Fruit fly (Drosophila melanogaster): ENCODE results near the gene Pex2.

DNA sequence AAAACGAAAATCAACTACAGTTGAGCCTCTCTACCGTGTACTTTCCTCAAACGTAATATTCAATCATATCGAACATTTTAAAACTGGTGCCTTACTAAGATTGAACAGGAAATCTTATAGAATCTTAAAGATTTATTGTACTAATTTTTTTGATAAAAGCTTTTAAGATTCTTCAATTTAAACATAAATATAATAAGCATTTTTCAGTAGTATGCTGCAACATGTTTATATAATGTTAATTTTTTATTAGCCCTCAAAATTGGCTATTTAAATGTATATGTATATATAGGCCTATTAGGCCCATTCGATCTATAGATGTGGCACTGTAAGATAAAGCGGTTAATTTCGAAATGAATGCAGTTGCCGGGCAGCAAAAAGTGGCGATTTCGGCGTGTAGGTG, 32.7 kb downstream of the Pex2 start:
- TF ChIP-seq CG8159 (tag; optimal IDR thresholded peaks at IDR 0.05) (no peak), EcR (GFP tag; optimal IDR thresholded peaks at IDR 0.05) (no peak), CG15710 (tag; optimal IDR thresholded peaks at IDR 0.05) (no peak), rn (GFP tag; IDR thresholded peaks at IDR 0.05) (no peak), CG32121 (GFP tag; IDR thresholded peaks at IDR 0.05) (no peak)
